Fruit fly (Drosophila melanogaster): ENCODE results near the gene CG14565.

dm6 chr3L:21727728-21728124 lies 16.3 kb downstream of the CG14565 start:
- TF ChIP-seq EcR (GFP tag; optimal IDR thresholded peaks at IDR 0.05) (no peak), CG12605 (GFP tag; IDR thresholded peaks at IDR 0.05) (no peak), CG15710 (tag; optimal IDR thresholded peaks at IDR 0.05) (no peak), Pif1A (GFP tag; optimal IDR thresholded peaks at IDR 0.05) (no peak), CG8159 (tag; optimal IDR thresholded peaks at IDR 0.05) (no peak), Snoo (tag; optimal IDR thresholded peaks at IDR 0.05) (no peak), CG32121 (GFP tag; IDR thresholded peaks at IDR 0.05) (no peak), CG10348 (GFP tag; IDR thresholded peaks at IDR 0.05) (no peak), CG8301 (tag; optimal IDR thresholded peaks at IDR 0.05) (no peak), CG17806 (tag; optimal IDR thresholded peaks at IDR 0.05) (no peak), fd96Ca (GFP tag; IDR thresholded peaks at IDR 0.05) (no peak)

All from whole organism, pupa.